Fruit fly (Drosophila melanogaster): ENCODE measurements around the gene CG7800.

Gene CG7800

DNA sequence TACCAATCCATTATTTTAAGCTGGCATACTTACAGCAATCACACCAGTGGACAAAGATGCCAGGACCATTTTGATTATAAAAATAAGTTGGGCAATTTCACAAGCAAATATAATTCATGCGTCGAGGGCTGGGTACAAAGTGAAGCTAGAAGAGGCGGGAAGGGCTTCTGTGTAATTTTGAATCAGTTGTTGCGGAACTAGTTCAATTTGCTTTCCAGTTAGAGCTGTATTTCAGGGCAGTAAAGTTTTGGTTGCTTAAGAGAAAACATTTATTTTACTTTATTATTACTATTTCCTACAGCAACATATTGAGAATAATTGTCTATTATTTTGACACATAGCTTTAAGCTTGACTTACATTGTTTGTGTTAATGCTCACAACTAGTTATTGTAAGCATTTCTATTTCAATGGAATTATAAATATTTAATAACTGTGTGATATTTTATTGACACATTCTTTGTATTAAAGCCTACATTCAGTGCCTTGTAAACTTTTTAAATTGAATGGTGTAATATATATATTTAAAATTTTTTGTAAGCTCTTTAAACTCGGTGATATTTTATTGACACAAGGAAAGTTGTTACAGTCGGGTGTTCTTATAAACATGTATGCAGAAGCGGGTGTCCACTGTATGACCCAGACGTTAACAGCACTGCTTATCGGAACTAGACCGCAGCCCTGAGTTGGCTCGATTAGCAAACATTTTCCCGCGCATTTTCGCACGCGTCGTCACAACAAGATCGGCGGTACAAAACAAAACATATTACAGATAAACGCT, 46.7 kb downstream of the CG7800 start, which contains the start of the genes RPA1 and Mcm2 (continued):
- TF ChIP-seq zen (tag; optimal IDR thresholded peaks at IDR 0.05), result peak; percentile 38
- no peak for TF ChIP-seq sima (GFP tag; optimal IDR thresholded peaks at IDR 0.05)
- peak; percentile 89 for TF ChIP-seq CG10543 (GFP tag; optimal IDR thresholded peaks at IDR 0.05)
- TF ChIP-seq Hand (GFP tag; optimal IDR thresholded peaks at IDR 0.05), result no peak
- TF ChIP-seq Kr (GFP tag; optimal IDR thresholded peaks at IDR 0.05), result no peak
- TF ChIP-seq CG9727 (GFP tag; optimal IDR thresholded peaks at IDR 0.05), result peak; percentile 82
- peak; percentile 93 for TF ChIP-seq row (GFP tag; IDR thresholded peaks at IDR 0.05)
- TF ChIP-seq CG17186 (GFP tag; optimal IDR thresholded peaks at IDR 0.05), result peak; percentile 10
- TF ChIP-seq CG11560 (tag; IDR thresholded peaks at IDR 0.05), result peak; percentile 53; the same call in 1 of the 3 replicates
- peak; percentile 88 for TF ChIP-seq CG34422 (GFP tag; IDR thresholded peaks at IDR 0.05)
- peak; percentile 81 for TF ChIP-seq CG18599 (GFP tag; optimal IDR thresholded peaks at IDR 0.05)
- peak; percentile 73 for TF ChIP-seq CG11085 (GFP tag; IDR thresholded peaks at IDR 0.05)
- TF ChIP-seq Oaz (GFP tag; IDR thresholded peaks at IDR 0.05), result 0 out of 2 replicates have a peak, but pooled peaks have one; percentile 29
- peak; percentile 81 for TF ChIP-seq al (GFP tag; IDR thresholded peaks at IDR 0.05)
- peak; percentile 17 for TF ChIP-seq disco-r (GFP tag; optimal IDR thresholded peaks at IDR 0.05)
- no peak for TF ChIP-seq gro (GFP tag; optimal IDR thresholded peaks at IDR 0.05)
- peak; percentile 22 for TF ChIP-seq CG3163 (GFP tag; optimal IDR thresholded peaks at IDR 0.05)
- TF ChIP-seq odd (GFP tag; optimal IDR thresholded peaks at IDR 0.05), result no peak
- TF ChIP-seq BtbVII (GFP tag; optimal IDR thresholded peaks at IDR 0.05), result peak; percentile 55
- TF ChIP-seq CG11723 (GFP tag; optimal IDR thresholded peaks at IDR 0.05), result peak; percentile 55
- TF ChIP-seq CG3847 (GFP tag; IDR thresholded peaks at IDR 0.05), result peak; percentile 76; the same call in 1 of the 2 replicates
- no peak for TF ChIP-seq crol (GFP tag; IDR thresholded peaks at IDR 0.05)
- TF ChIP-seq Max (GFP tag; optimal IDR thresholded peaks at IDR 0.05), result peak; percentile 57
- TF ChIP-seq Spps (tag; optimal IDR thresholded peaks at IDR 0.05), result peak; percentile 41
- peak; percentile 83 for TF ChIP-seq CG2712 (tag; optimal IDR thresholded peaks at IDR 0.05)
- TF ChIP-seq CG9437 (GFP tag; optimal IDR thresholded peaks at IDR 0.05), result peak; percentile 77
- TF ChIP-seq sens (GFP tag), result peak; percentile 91
- no peak for TF ChIP-seq gce (GFP tag; IDR thresholded peaks at IDR 0.05)
- no peak for TF ChIP-seq sna (GFP tag; IDR thresholded peaks at IDR 0.05; ENCODE audit: partially characterized antibody)
- peak; percentile 33 for TF ChIP-seq GATAe (GFP tag; conservative IDR thresholded peaks at IDR 0.05)
- TF ChIP-seq sob (GFP tag; IDR thresholded peaks at IDR 0.05), result peak; percentile 72
- no peak for TF ChIP-seq chinmo (GFP tag; IDR thresholded peaks at IDR 0.05; ENCODE audit: partially characterized antibody)
- no peak for TF ChIP-seq Bteb2 (GFP tag; optimal IDR thresholded peaks at IDR 0.05)
- TF ChIP-seq CG1024 (GFP tag; IDR thresholded peaks at IDR 0.05), result peak; percentile 35
- TF ChIP-seq CG6272 (GFP tag; IDR thresholded peaks at IDR 0.05), result peak; percentile 79
- TF ChIP-seq twi (tag; optimal IDR thresholded peaks at IDR 0.05), result peak; percentile 72
- TF ChIP-seq CG31224 (GFP tag; IDR thresholded peaks at IDR 0.05), result peak; percentile 65
- peak; percentile 65 for TF ChIP-seq CG4404 (GFP tag; IDR thresholded peaks at IDR 0.05)
- TF ChIP-seq tna (GFP tag; IDR thresholded peaks at IDR 0.05; ENCODE audit: partially characterized antibody), result no peak
- TF ChIP-seq schlank (tag; optimal IDR thresholded peaks at IDR 0.05), result peak; percentile 33
- peak; percentile 81 for TF ChIP-seq CG7839 (tag; optimal IDR thresholded peaks at IDR 0.05)
- TF ChIP-seq CG6813 (GFP tag; optimal IDR thresholded peaks at IDR 0.05), result peak; percentile 47
- TF ChIP-seq CoRest (tag; optimal IDR thresholded peaks at IDR 0.05), result peak; percentile 93
- peak; percentile 10 for TF ChIP-seq kah (GFP tag; optimal IDR thresholded peaks at IDR 0.05)
- TF ChIP-seq Rfx (GFP tag; IDR thresholded peaks at IDR 0.05), result peak; percentile 91
- TF ChIP-seq nom (GFP tag; optimal IDR thresholded peaks at IDR 0.05), result peak; percentile 59
- peak; percentile 67 for TF ChIP-seq CG3995 (GFP tag; optimal IDR thresholded peaks at IDR 0.05)
- TF ChIP-seq gfzf (GFP tag; optimal IDR thresholded peaks at IDR 0.05), result no peak
- TF ChIP-seq vnd (GFP tag; IDR thresholded peaks at IDR 0.05; ENCODE audit: partially characterized antibody), result no peak

All from whole organism, embryonic.